Fruit fly (Drosophila melanogaster): ENCODE data around the gene CG11555.

CG11555 gene

DNA sequence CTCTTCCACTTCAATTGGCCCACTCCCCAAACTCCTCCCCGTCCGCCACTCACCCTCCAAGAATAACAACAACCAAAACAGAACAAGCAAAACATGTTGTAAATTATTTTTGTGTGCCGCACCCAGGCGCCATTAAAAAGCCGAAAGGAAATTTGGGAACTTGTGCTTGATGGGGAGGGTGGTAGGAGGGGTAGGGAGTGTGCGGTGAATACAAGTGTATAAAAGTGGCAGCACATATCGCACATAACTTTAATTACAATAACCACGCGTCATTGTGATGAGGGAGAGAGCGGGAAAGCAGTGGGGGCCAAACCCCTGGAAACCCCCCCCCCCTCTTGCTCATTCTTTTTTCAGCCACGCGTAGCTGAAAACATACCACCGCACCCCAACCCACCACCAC is 33.5 kb downstream of the CG11555 start (continued):
- peak; percentile 9 for TF ChIP-seq kah (GFP tag; optimal IDR thresholded peaks at IDR 0.05)
- no peak for TF ChIP-seq CG17912 (GFP tag; optimal IDR thresholded peaks at IDR 0.05)
- TF ChIP-seq CG4328 (GFP tag; optimal IDR thresholded peaks at IDR 0.05) = no peak
- TF ChIP-seq CG4617 (GFP tag; optimal IDR thresholded peaks at IDR 0.05; ENCODE audit: borderline replicate concordance) = no peak
- peak; percentile 23 for TF ChIP-seq pros (GFP tag; optimal IDR thresholded peaks at IDR 0.05)
- TF ChIP-seq CG3281 (GFP tag; optimal IDR thresholded peaks at IDR 0.05) = no peak
- TF ChIP-seq Atf6 (GFP tag; IDR thresholded peaks at IDR 0.05) = 0 out of 2 replicates have a peak, but pooled peaks have one; percentile 13
- no peak for TF ChIP-seq CG13624 (GFP tag; optimal IDR thresholded peaks at IDR 0.05)
- TF ChIP-seq CG8359 (GFP tag; optimal IDR thresholded peaks at IDR 0.05; ENCODE audit: borderline replicate concordance) = no peak
- TF ChIP-seq CG6175 (GFP tag; IDR thresholded peaks at IDR 0.05) = no peak
- no peak for TF ChIP-seq Lhr (GFP tag; optimal IDR thresholded peaks at IDR 0.05)
- TF ChIP-seq CG15269 (tag; optimal IDR thresholded peaks at IDR 0.05) = no peak
- TF ChIP-seq CrebB (tag; optimal IDR thresholded peaks at IDR 0.05) = no peak
- TF ChIP-seq CG17829 (tag; optimal IDR thresholded peaks at IDR 0.05) = no peak
- TF ChIP-seq nmo (GFP tag; optimal IDR thresholded peaks at IDR 0.05) = no peak
- TF ChIP-seq CG4730 (GFP tag; IDR thresholded peaks at IDR 0.05) = no peak
- no peak for TF ChIP-seq Xrp1 (GFP tag; IDR thresholded peaks at IDR 0.05)
- no peak for TF ChIP-seq CG9797 (GFP tag; optimal IDR thresholded peaks at IDR 0.05)
- TF ChIP-seq CG2129 (GFP tag; IDR thresholded peaks at IDR 0.05; ENCODE audit: partially characterized antibody) = no peak
- TF ChIP-seq lola (GFP tag; optimal IDR thresholded peaks at IDR 0.05) = no peak
- no peak for TF ChIP-seq pnt (GFP tag; optimal IDR thresholded peaks at IDR 0.05)
- no peak for TF ChIP-seq Adf1 (GFP tag; IDR thresholded peaks at IDR 0.05)
- no peak for TF ChIP-seq esg (GFP tag; conservative IDR thresholded peaks at IDR 0.05)
- no peak for TF ChIP-seq cg (GFP tag; optimal IDR thresholded peaks at IDR 0.05)
- no peak for TF ChIP-seq CG14050 (GFP tag; IDR thresholded peaks at IDR 0.05)
- TF ChIP-seq Med (GFP tag) = no peak
- no peak for TF ChIP-seq Doc3 (GFP tag; IDR thresholded peaks at IDR 0.05; ENCODE audit: partially characterized antibody)
- no peak for TF ChIP-seq gfzf (GFP tag; optimal IDR thresholded peaks at IDR 0.05)
- no peak for TF ChIP-seq sc (optimal IDR thresholded peaks at IDR 0.05)
- TF ChIP-seq sc (GFP tag; optimal IDR thresholded peaks at IDR 0.05) = no peak
- TF ChIP-seq CG9932 (GFP tag; IDR thresholded peaks at IDR 0.05) = 0 out of 2 replicates have a peak, but pooled peaks have one; percentile 19
- peak; percentile 98 for TF ChIP-seq crol (GFP tag; IDR thresholded peaks at IDR 0.05)
- no peak for TF ChIP-seq fd96Cb (tag; optimal IDR thresholded peaks at IDR 0.05)
- TF ChIP-seq Eip74EF (GFP tag; optimal IDR thresholded peaks at IDR 0.05) = no peak
- 0 out of 3 replicates have a peak, but pooled peaks have one; percentile 14 for TF ChIP-seq CG2889 (GFP tag; IDR thresholded peaks at IDR 0.05)
- TF ChIP-seq CG12071 (GFP tag; optimal IDR thresholded peaks at IDR 0.05) = no peak
- no peak for TF ChIP-seq Meics (GFP tag; optimal IDR thresholded peaks at IDR 0.05)
- 0 out of 2 replicates have a peak, but pooled peaks have one; percentile 31 for TF ChIP-seq vvl (GFP tag; IDR thresholded peaks at IDR 0.05)
- no peak for TF ChIP-seq ash1 (GFP tag; optimal IDR thresholded peaks at IDR 0.05)
- no peak for TF ChIP-seq CG10321 (GFP tag; IDR thresholded peaks at IDR 0.05)
- no peak for TF ChIP-seq Nf-YB (GFP tag; optimal IDR thresholded peaks at IDR 0.05)
- TF ChIP-seq crc (GFP tag; optimal IDR thresholded peaks at IDR 0.05) = no peak
- TF ChIP-seq Jarid2 (GFP tag; optimal IDR thresholded peaks at IDR 0.05) = peak; percentile 0
- TF ChIP-seq Hey (tag; optimal IDR thresholded peaks at IDR 0.05) = peak; percentile 49
- TF ChIP-seq br (optimal IDR thresholded peaks at IDR 0.05) = no peak
- TF ChIP-seq CG15696 (tag; optimal IDR thresholded peaks at IDR 0.05) = no peak
- TF ChIP-seq al (GFP tag; IDR thresholded peaks at IDR 0.05) = no peak
- no peak for TF ChIP-seq Hr51 (GFP tag; optimal IDR thresholded peaks at IDR 0.05)
- TF ChIP-seq pita (GFP tag; optimal IDR thresholded peaks at IDR 0.05) = no peak
- TF ChIP-seq CG17361 (GFP tag; IDR thresholded peaks at IDR 0.05) = no peak
- no peak for TF ChIP-seq CG17568 (GFP tag; optimal IDR thresholded peaks at IDR 0.05)
